Worm (Caenorhabditis elegans) whole organism, late embryonic: Measurements from ENCODE around the gene srh-3.

ENCODE experiments used
- K09A11.1 ChIP-seq: sonication (generic microtip); optimal IDR thresholded peaks from 2 replicates; lab custom pipeline; 2017; ENCODE audit warnings: antibody characterized with exemption, mild to moderate bottlenecking, missing genetic modification characterization, missing compliant biosample characterization; ENCODE audit not compliant: insufficient read depth
- T23F11.4 ChIP-seq: fragments of 200-800 bp; sonication (Bioruptor generic); optimal IDR thresholded peaks from 2 replicates; lab custom pipeline; 2018; ENCODE audit warnings: mild to moderate bottlenecking, missing genetic modification characterization, missing compliant biosample characterization
- Y22D7AL.16 ChIP-seq: sonication (generic microtip); optimal IDR thresholded peaks from 2 replicates; lab custom pipeline; 2016; ENCODE audit warnings: missing genetic modification characterization, missing compliant biosample characterization
- ahr-1 ChIP-seq: sonication (generic microtip); optimal IDR thresholded peaks from 2 replicates; lab custom pipeline; 2016; ENCODE audit warnings: missing genetic modification characterization, missing compliant biosample characterization
- ceh-14 ChIP-seq: sonication (generic microtip); optimal IDR thresholded peaks from 2 replicates; lab custom pipeline; 2016; ENCODE audit warnings: missing genotype, missing genetic modification characterization, missing compliant biosample characterization
- ceh-24 ChIP-seq: sonication (generic microtip); optimal IDR thresholded peaks from 2 replicates; lab custom pipeline; 2016; ENCODE audit warnings: mild to moderate bottlenecking, missing genetic modification characterization, missing compliant biosample characterization
- ceh-31 ChIP-seq: sonication (generic microtip); optimal IDR thresholded peaks from 2 replicates; lab custom pipeline; 2016; ENCODE audit warnings: missing genetic modification characterization, missing compliant biosample characterization
- ceh-34 ChIP-seq: sonication (generic microtip); optimal IDR thresholded peaks from 2 replicates; lab custom pipeline; 2016; ENCODE audit warnings: mild to moderate bottlenecking, missing genetic modification characterization, missing compliant biosample characterization
- ceh-48 ChIP-seq: sonication (generic microtip); optimal IDR thresholded peaks from 2 replicates; lab custom pipeline; 2016; ENCODE audit warnings: missing genetic modification characterization, inconsistent platforms, missing compliant biosample characterization
- dmd-4 ChIP-seq: sonication (generic microtip); optimal IDR thresholded peaks from 2 replicates; lab custom pipeline; 2016; ENCODE audit warnings: borderline replicate concordance, missing genetic modification characterization, missing compliant biosample characterization
- elt-2 ChIP-seq: sonication (generic microtip); optimal IDR thresholded peaks from 2 replicates; lab custom pipeline; 2016; ENCODE audit warnings: missing genetic modification reagents, missing genetic modification characterization, missing compliant biosample characterization
- elt-4 ChIP-seq: sonication (generic microtip); optimal IDR thresholded peaks from 2 replicates; lab custom pipeline; 2016; ENCODE audit warnings: missing genetic modification characterization, missing compliant biosample characterization
- fax-1 ChIP-seq: sonication (generic microtip); optimal IDR thresholded peaks from 2 replicates; lab custom pipeline; 2016; ENCODE audit warnings: missing genotype, missing genetic modification characterization, missing compliant biosample characterization
- gmeb-2 ChIP-seq: sonication (generic microtip); optimal IDR thresholded peaks from 2 replicates; lab custom pipeline; 2016; ENCODE audit warnings: missing genetic modification characterization, inconsistent platforms, missing compliant biosample characterization
- hlh-13 ChIP-seq: fragments of 200-800 bp; sonication (Bioruptor generic); optimal IDR thresholded peaks from 2 replicates; lab custom pipeline; 2018; ENCODE audit warnings: mild to moderate bottlenecking, missing genetic modification characterization, missing compliant biosample characterization
- hlh-15 ChIP-seq: sonication (generic microtip); optimal IDR thresholded peaks from 2 replicates; lab custom pipeline; 2016; ENCODE audit warnings: missing genetic modification characterization, missing compliant biosample characterization
- hlh-30 ChIP-seq: sonication (generic microtip); optimal IDR thresholded peaks from 2 replicates; lab custom pipeline; 2017; ENCODE audit warnings: antibody characterized with exemption, missing genetic modification characterization, missing compliant biosample characterization; ENCODE audit not compliant: insufficient read depth
- hlh-6 ChIP-seq: sonication (generic microtip); optimal IDR thresholded peaks from 2 replicates; lab custom pipeline; 2016; ENCODE audit warnings: missing genotype, missing genetic modification characterization, missing compliant biosample characterization
- lin-11 ChIP-seq: fragments of 200-800 bp; sonication (Bioruptor generic); optimal IDR thresholded peaks from 2 replicates; lab custom pipeline; 2018; ENCODE audit warnings: mild to moderate bottlenecking, missing genetic modification characterization, missing compliant biosample characterization
- nhr-232 ChIP-seq: sonication (generic microtip); optimal IDR thresholded peaks from 2 replicates; lab custom pipeline; 2016; ENCODE audit warnings: missing genetic modification characterization, missing compliant biosample characterization
- npax-4 ChIP-seq: sonication (generic microtip); optimal IDR thresholded peaks from 2 replicates; lab custom pipeline; 2016; ENCODE audit warnings: missing genetic modification characterization, missing compliant biosample characterization
- odd-2 ChIP-seq: sonication (generic microtip); optimal IDR thresholded peaks from 2 replicates; lab custom pipeline; 2017; ENCODE audit warnings: antibody characterized with exemption, mild to moderate bottlenecking, missing genetic modification characterization, missing compliant biosample characterization
- pat-9 ChIP-seq: fragments of 200-800 bp; sonication (Bioruptor generic); optimal IDR thresholded peaks from 2 replicates; lab custom pipeline; 2018; ENCODE audit warnings: mild to moderate bottlenecking, missing genetic modification characterization, moderate library complexity, missing compliant biosample characterization
- pha-2 ChIP-seq: sonication (generic microtip); optimal IDR thresholded peaks from 2 replicates; lab custom pipeline; 2017; ENCODE audit warnings: mild to moderate bottlenecking, missing genetic modification characterization, missing compliant biosample characterization
- pha-4 ChIP-seq: fragments of 150-350 bp; optimal IDR thresholded peaks from 2 replicates; lab custom pipeline; 2018; ENCODE audit warnings: missing biosample characterization, missing genetic modification reagents, missing genetic modification characterization
- sdc-2 ChIP-seq: sonication (generic microtip); optimal IDR thresholded peaks from 2 replicates; lab custom pipeline; 2016; ENCODE audit warnings: missing genotype, missing genetic modification characterization, missing compliant biosample characterization
- sox-2 ChIP-seq: fragments of 200-800 bp; sonication (Bioruptor generic); IDR thresholded peaks from 2 replicates; pipeline ENCODE4 v1.3.6; 2022; ENCODE audit warnings: missing genetic modification reagents, missing genetic modification characterization, missing compliant biosample characterization
- syd-9 ChIP-seq: sonication (generic microtip); optimal IDR thresholded peaks from 2 replicates; lab custom pipeline; 2016; ENCODE audit warnings: mild to moderate bottlenecking, missing genetic modification characterization, moderate library complexity, missing compliant biosample characterization
- tbx-2 ChIP-seq: sonication (generic microtip); optimal IDR thresholded peaks from 2 replicates; lab custom pipeline; 2016; ENCODE audit warnings: missing genetic modification characterization, missing compliant biosample characterization
- tbx-7 ChIP-seq: sonication (generic microtip); optimal IDR thresholded peaks from 2 replicates; lab custom pipeline; 2016; ENCODE audit warnings: missing genotype, missing genetic modification characterization, missing compliant biosample characterization
- unc-3 ChIP-seq, 2 experiments: fragments of 200-800 bp in 1 of 2; sonication (Bioruptor generic) in 1 of 2; sonication (generic microtip) in 1 of 2; conservative IDR thresholded peaks in 1 of 2; optimal IDR thresholded peaks in 1 of 2; 2 replicates each; pipeline versions ENCODE4 v1.3.6 to Lab custom; 2016 to 2022; ENCODE audit warnings: missing compliant biosample characterization in 2 of 2, missing genetic modification characterization in 2 of 2, missing genetic modification reagents in 1 of 2
- unc-55 ChIP-seq: sonication (generic microtip); optimal IDR thresholded peaks from 2 replicates; lab custom pipeline; 2017; ENCODE audit warnings: missing biosample characterization, missing genetic modification reagents, missing genetic modification characterization
- unc-86 ChIP-seq: sonication (generic microtip); optimal IDR thresholded peaks from 2 replicates; lab custom pipeline; 2016; ENCODE audit warnings: missing genetic modification characterization, missing compliant biosample characterization
- zip-5 ChIP-seq: sonication (generic microtip); optimal IDR thresholded peaks from 2 replicates; lab custom pipeline; 2016; ENCODE audit warnings: missing genetic modification characterization, missing compliant biosample characterization
- ztf-16 ChIP-seq: sonication (generic microtip); optimal IDR thresholded peaks from 2 replicates; lab custom pipeline; 2017; ENCODE audit warnings: missing genetic modification characterization, missing compliant biosample characterization

Gene srh-3

DNA sequence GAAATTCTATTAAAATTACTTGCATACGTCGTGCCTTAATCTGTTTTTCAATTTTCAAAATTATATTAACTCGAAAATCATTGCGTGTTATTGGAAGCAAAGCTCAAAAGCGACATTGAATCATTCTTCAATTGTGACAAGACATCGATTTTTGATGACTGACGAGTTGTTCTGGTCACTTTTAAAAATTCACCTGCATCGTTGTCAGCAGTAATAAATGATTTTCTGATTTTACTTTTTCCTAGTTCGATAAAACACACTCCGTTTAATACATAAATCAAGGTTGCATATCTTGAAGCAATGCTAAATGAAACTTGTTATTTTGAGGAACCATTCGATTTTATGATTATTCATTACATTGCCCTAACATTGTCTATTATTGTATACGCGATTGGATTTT is at the start of gene srh-3:
Gene srh-3 (plus strand): TSS at position 301 of the 400 bp plus-strand sequence.
- TF ChIP-seq sdc-2 (tag; lab: Kevin White, UChicago) (no peak), fax-1 (tag; lab: Kevin White, UChicago) (no peak), ztf-16 (no peak), ceh-31 (tag; lab: Kevin White, UChicago) (no peak), ceh-34 (tag; lab: Kevin White, UChicago) (no peak), tbx-2 (tag; lab: Kevin White, UChicago) (no peak), pat-9 (tag; lab: Kevin White, UChicago) (no peak), hlh-15 (tag; lab: Kevin White, UChicago) (no peak), gmeb-2 (tag; lab: Kevin White, UChicago) (no peak), npax-4 (tag; lab: Kevin White, UChicago) (no peak), T23F11.4 (GFP tag; lab: Kevin White, UChicago) (no peak), unc-3 (GFP tag; conservative IDR thresholded peaks at IDR 0.05; lab: Robert Waterston, UW) (no peak), unc-3 (tag; optimal IDR thresholded peaks at IDR 0.05; lab: Kevin White, UChicago) (no peak), ceh-48 (tag; lab: Kevin White, UChicago) (no peak)
- TF ChIP-seq, all 69 proteins: peak for 0

DNA sequence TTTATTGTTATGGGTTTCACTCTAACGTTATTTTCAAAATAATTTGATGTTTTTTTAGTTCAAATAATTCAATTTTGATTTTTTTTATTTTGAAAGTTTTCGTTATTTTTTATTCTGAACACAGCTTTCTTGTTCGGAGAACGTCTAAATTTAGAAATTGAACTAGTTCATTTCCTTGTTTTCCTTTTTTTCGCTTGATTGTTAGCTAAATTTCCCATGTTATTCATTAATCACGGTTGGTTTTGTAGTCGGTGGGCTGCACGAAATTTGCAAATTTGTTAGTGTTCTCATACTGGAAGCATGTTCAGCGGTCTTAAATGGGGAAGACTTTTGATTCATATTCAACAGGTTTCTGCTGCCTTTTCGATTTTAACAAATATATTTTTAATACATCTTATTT is 46.5 kb upstream of the srh-3 start, which contains the start of gene str-222:
Gene str-222 (plus strand): TSS at position 301 of the 400 bp plus-strand sequence.
- TF ChIP-seq unc-3 (GFP tag; conservative IDR thresholded peaks at IDR 0.05; lab: Robert Waterston, UW) (no peak), unc-3 (tag; optimal IDR thresholded peaks at IDR 0.05; lab: Kevin White, UChicago) (no peak), tbx-7 (tag; lab: Kevin White, UChicago) (no peak), pha-4 (tag; lab: Kevin White, UChicago) (no peak), ceh-34 (tag; lab: Kevin White, UChicago) (no peak), nhr-232 (no peak), ztf-16 (no peak), ahr-1 (tag; lab: Kevin White, UChicago) (no peak)

DNA sequence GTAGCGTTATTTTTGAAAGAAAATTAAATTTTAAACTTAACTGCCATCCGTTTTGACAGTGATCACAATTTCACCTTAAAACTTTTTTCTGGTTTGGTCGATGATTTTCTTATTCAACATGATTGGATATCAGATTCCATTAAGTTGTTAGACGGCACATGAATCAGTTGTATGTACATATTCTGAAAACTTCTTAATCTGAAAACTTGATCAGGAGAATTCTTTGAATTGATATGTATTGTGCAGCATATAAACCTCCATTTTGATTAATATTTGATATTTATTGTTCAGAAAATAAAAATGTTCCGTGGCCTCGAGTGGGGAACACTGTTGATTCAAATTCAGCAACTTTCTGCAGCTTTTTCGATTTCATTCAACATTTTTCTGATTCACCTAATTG is 42.4 kb upstream of the srh-3 start, which contains the start of gene str-221:
Gene str-221 (plus strand): TSS at position 301 of the 400 bp plus-strand sequence.
- TF ChIP-seq hlh-13 (GFP tag; lab: Kevin White, UChicago): no peak
- TF ChIP-seq ceh-31 (tag; lab: Kevin White, UChicago): no peak
- TF ChIP-seq fax-1 (tag; lab: Kevin White, UChicago): no peak
- TF ChIP-seq odd-2: no peak
- TF ChIP-seq unc-86 (tag; lab: Kevin White, UChicago): no peak
- no peak for TF ChIP-seq zip-5 (tag; lab: Kevin White, UChicago)
- no peak for TF ChIP-seq ztf-16
- no peak for TF ChIP-seq sox-2 (GFP tag; lab: Robert Waterston, UW)
- no peak for TF ChIP-seq ceh-14 (tag; lab: Kevin White, UChicago)
- no peak for TF ChIP-seq syd-9 (tag; lab: Kevin White, UChicago)
- no peak for TF ChIP-seq K09A11.1 (tag; lab: Kevin White, UChicago)
- TF ChIP-seq lin-11: no peak
- TF ChIP-seq gmeb-2 (tag; lab: Kevin White, UChicago): no peak
- no peak for TF ChIP-seq nhr-232
- TF ChIP-seq Y22D7AL.16 (tag; lab: Kevin White, UChicago): no peak
- no peak for TF ChIP-seq pha-2

DNA sequence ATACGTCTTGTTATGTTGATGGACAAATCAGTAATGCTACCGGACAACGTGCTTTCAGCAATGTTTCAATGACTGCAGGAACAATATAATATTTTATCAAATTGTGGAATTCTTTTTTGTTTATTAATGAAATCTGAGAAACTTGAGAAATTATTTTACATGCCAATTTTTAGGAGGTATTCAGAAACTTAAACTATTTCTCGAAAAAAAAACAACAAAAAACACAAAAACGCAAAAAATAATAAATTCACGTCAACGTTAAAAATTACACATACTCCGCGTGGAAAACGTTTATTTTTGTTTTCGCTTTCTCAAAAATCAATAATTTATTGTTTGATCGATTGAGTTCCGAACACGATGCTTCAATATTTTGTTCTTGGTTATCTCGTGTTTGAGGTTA is 40.2 kb upstream of the srh-3 start, which contains the start of gene Y46H3D.1:
Gene Y46H3D.1 (plus strand): TSS at position 301 of the 400 bp plus-strand sequence.
- no peak for TF ChIP-seq hlh-15 (tag; lab: Kevin White, UChicago)
- no peak for TF ChIP-seq Y22D7AL.16 (tag; lab: Kevin White, UChicago)
- no peak for TF ChIP-seq lin-11
- no peak for TF ChIP-seq tbx-2 (tag; lab: Kevin White, UChicago)
- no peak for TF ChIP-seq unc-86 (tag; lab: Kevin White, UChicago)
- no peak for TF ChIP-seq fax-1 (tag; lab: Kevin White, UChicago)
- no peak for TF ChIP-seq elt-4 (tag; lab: Kevin White, UChicago)
- no peak for TF ChIP-seq npax-4 (tag; lab: Kevin White, UChicago)
- TF ChIP-seq hlh-30 (tag; lab: Kevin White, UChicago): no peak
- TF ChIP-seq elt-2 (tag; lab: Kevin White, UChicago): no peak
- TF ChIP-seq nhr-232: no peak
- TF ChIP-seq ceh-24 (tag; lab: Kevin White, UChicago): no peak
- no peak for TF ChIP-seq odd-2
- TF ChIP-seq dmd-4 (tag; lab: Kevin White, UChicago): no peak
- TF ChIP-seq hlh-6 (tag; lab: Kevin White, UChicago): no peak
- no peak for TF ChIP-seq unc-55 (GFP tag; lab: Kevin White, UChicago)
- no peak for TF ChIP-seq unc-3 (GFP tag; conservative IDR thresholded peaks at IDR 0.05; lab: Robert Waterston, UW)
- TF ChIP-seq unc-3 (tag; optimal IDR thresholded peaks at IDR 0.05; lab: Kevin White, UChicago): no peak
